Worm (Caenorhabditis elegans) whole organism, L3 larva: Measurements from ENCODE around the gene fshr-1.

Experiments
- aly-2 ChIP-seq: fragments of 150-350 bp; optimal IDR thresholded peaks from 2 replicates; lab custom pipeline; 2014; ENCODE audit warnings: missing biosample characterization, missing genetic modification characterization
- egl-5 ChIP-seq: fragments of 150-350 bp; optimal IDR thresholded peaks from 2 replicates; lab custom pipeline; 2017; ENCODE audit warnings: missing biosample characterization, missing genetic modification reagents, missing genetic modification characterization, inconsistent platforms
- mdl-1 ChIP-seq: fragments of 150-350 bp; optimal IDR thresholded peaks from 2 replicates; lab custom pipeline; 2014; ENCODE audit warnings: missing biosample characterization, missing genetic modification characterization
- nhr-12 ChIP-seq: fragments of 150-350 bp; optimal IDR thresholded peaks from 2 replicates; lab custom pipeline; 2014; ENCODE audit warnings: missing biosample characterization, missing genetic modification characterization
- nhr-23 ChIP-seq: fragments of 150-350 bp; optimal IDR thresholded peaks from 2 replicates; lab custom pipeline; 2014; ENCODE audit warnings: missing biosample characterization, missing genetic modification reagents, missing genetic modification characterization
- nhr-28 ChIP-seq: fragments of 150-350 bp; optimal IDR thresholded peaks from 2 replicates; lab custom pipeline; 2014; ENCODE audit warnings: missing biosample characterization, missing genetic modification characterization
- pha-4 ChIP-seq: fragments of 150-350 bp; optimal IDR thresholded peaks from 2 replicates; lab custom pipeline; 2014; ENCODE audit warnings: missing biosample characterization, missing genetic modification reagents, missing genetic modification characterization
- snpc-4 ChIP-seq: fragments of 150-350 bp; optimal IDR thresholded peaks from 2 replicates; lab custom pipeline; 2014; ENCODE audit warnings: missing biosample characterization, missing genetic modification characterization
- ztf-11 ChIP-seq: fragments of 150-350 bp; optimal IDR thresholded peaks from 2 replicates; lab custom pipeline; 2014; ENCODE audit warnings: missing biosample characterization, missing genetic modification characterization

- TF ChIP-seq mdl-1 (tag; lab: Kevin White, UChicago) = no peak
- no peak for TF ChIP-seq egl-5
- no peak for TF ChIP-seq aly-2 (tag; lab: Kevin White, UChicago)
- TF ChIP-seq pha-4 = no peak
- TF ChIP-seq snpc-4 (tag; lab: Kevin White, UChicago) = no peak
- TF ChIP-seq nhr-28 = no peak
- TF ChIP-seq nhr-23 (tag; lab: Kevin White, UChicago) = no peak
- no peak for TF ChIP-seq ztf-11
- no peak for TF ChIP-seq nhr-12 (tag; lab: Kevin White, UChicago)
These were observed 29.8 kb upstream of the fshr-1 start, which contains the start of gene lsy-12 for ce11 chrV:9859863-9860262.
